Fruit fly (Drosophila melanogaster) whole organism, embryonic: ENCODE data around the gene CG33947.

Source experiments
- Asciz ChIP-seq: fragments of 200-800 bp; sonication (Bioruptor generic); optimal IDR thresholded peaks from 2 replicates; lab custom pipeline; 2017; ENCODE audit warnings: missing biosample characterization, mild to moderate bottlenecking, missing genetic modification characterization, missing genetic modification reagents
- Atf3 ChIP-seq: fragments of 200-800 bp; sonication (Bioruptor generic); optimal IDR thresholded peaks from 3 replicates; lab custom pipeline; 2016; ENCODE audit warnings: missing biosample characterization, missing genetic modification characterization
- Awh ChIP-seq: fragments of 200-800 bp; sonication (Bioruptor generic); IDR thresholded peaks from 2 replicates; pipeline ENCODE4, ENCODE4 v1.3.6; 2022; ENCODE audit warnings: missing biosample characterization, missing genetic modification characterization
- BtbVII ChIP-seq: fragments of 200-800 bp; sonication (Bioruptor generic); optimal IDR thresholded peaks from 3 replicates; lab custom pipeline; 2017; ENCODE audit warnings: missing biosample characterization, mild to moderate bottlenecking, missing genetic modification characterization
- CG10147 ChIP-seq: fragments of 200-800 bp; sonication (Bioruptor generic); optimal IDR thresholded peaks from 2 replicates; lab custom pipeline; 2019; ENCODE audit warnings: missing biosample characterization, mild to moderate bottlenecking, missing genetic modification characterization, moderate library complexity
- CG1024 ChIP-seq: fragments of 200-800 bp; sonication (Bioruptor generic); IDR thresholded peaks from 2 replicates; pipeline ENCODE4 v1.3.6; 2022; ENCODE audit warnings: missing biosample characterization, missing genetic modification characterization
- CG12155 ChIP-seq: fragments of 200-800 bp; sonication (Bioruptor generic); optimal IDR thresholded peaks from 3 replicates; lab custom pipeline; 2016; ENCODE audit warnings: missing biosample characterization, missing genetic modification characterization
- CG12769 ChIP-seq: fragments of 200-800 bp; sonication (Bioruptor generic); optimal IDR thresholded peaks from 2 replicates; lab custom pipeline; 2019; ENCODE audit warnings: missing biosample characterization, mild to moderate bottlenecking, missing genetic modification characterization, moderate library complexity
- CG13287 ChIP-seq: fragments of 200-800 bp; sonication (Bioruptor generic); IDR thresholded peaks from 2 replicates; pipeline ENCODE4 v1.3.6; 2022; ENCODE audit warnings: missing biosample characterization, missing genetic modification characterization; ENCODE audit not compliant: partially characterized antibody
- CG13624 ChIP-seq: fragments of 200-800 bp; sonication (Bioruptor generic); optimal IDR thresholded peaks from 2 replicates; lab custom pipeline; 2016; ENCODE audit warnings: missing biosample characterization, missing genetic modification characterization
- CG15269 ChIP-seq: fragments of 200-800 bp; sonication (Bioruptor generic); optimal IDR thresholded peaks from 2 replicates; lab custom pipeline; 2018; ENCODE audit warnings: missing biosample characterization, mild to moderate bottlenecking, missing genetic modification characterization, moderate library complexity
- CG1529 ChIP-seq: fragments of 200-800 bp; sonication (Bioruptor generic); optimal IDR thresholded peaks from 3 replicates; lab custom pipeline; 2018; ENCODE audit warnings: missing biosample characterization, missing genetic modification characterization
- CG17385 ChIP-seq: fragments of 200-800 bp; sonication (Bioruptor generic); optimal IDR thresholded peaks from 3 replicates; lab custom pipeline; 2018; ENCODE audit warnings: missing biosample characterization, mild to moderate bottlenecking, missing genetic modification characterization
- CG1832 ChIP-seq: fragments of 200-800 bp; sonication (Bioruptor generic); optimal IDR thresholded peaks from 2 replicates; lab custom pipeline; 2017; ENCODE audit warnings: missing biosample characterization, mild to moderate bottlenecking, missing genetic modification characterization, inconsistent platforms
- CG31224 ChIP-seq: fragments of 200-800 bp; sonication (Bioruptor generic); IDR thresholded peaks from 2 replicates; pipeline ENCODE4 v1.3.6; 2022; ENCODE audit warnings: missing biosample characterization, missing genetic modification characterization
- CG8478 ChIP-seq: fragments of >200 bp; optimal IDR thresholded peaks from 2 replicates; lab custom pipeline; 2018
- CG8944 ChIP-seq: fragments of 200-800 bp; sonication (Bioruptor generic); optimal IDR thresholded peaks from 3 replicates; lab custom pipeline; 2016; ENCODE audit warnings: missing biosample characterization, missing genetic modification characterization
- CG9727 ChIP-seq: fragments of 200-800 bp; sonication (Bioruptor generic); optimal IDR thresholded peaks from 3 replicates; lab custom pipeline; 2017; ENCODE audit warnings: missing biosample characterization, mild to moderate bottlenecking, missing genetic modification characterization
- GATAe ChIP-seq: fragments of 200-800 bp; sonication (Bioruptor generic); conservative IDR thresholded peaks from 2 replicates; pipeline ENCODE4 v1.3.6; 2022; ENCODE audit warnings: missing biosample characterization, missing genetic modification characterization
- Hr3 ChIP-seq: fragments of 200-800 bp; sonication (Bioruptor generic); optimal IDR thresholded peaks from 3 replicates; lab custom pipeline; 2016; ENCODE audit warnings: missing biosample characterization, missing genetic modification characterization
- Hsf ChIP-seq: fragments of 200-800 bp; sonication (Bioruptor generic); optimal IDR thresholded peaks from 3 replicates; lab custom pipeline; 2016; ENCODE audit warnings: missing biosample characterization, missing genetic modification characterization
- Lim3 ChIP-seq: fragments of 200-800 bp; sonication (Bioruptor generic); IDR thresholded peaks from 2 replicates; pipeline ENCODE4 v1.3.6; 2022; ENCODE audit warnings: missing biosample characterization, missing genetic modification characterization
- Mes4 ChIP-seq: fragments of 200-800 bp; sonication (Bioruptor generic); optimal IDR thresholded peaks from 2 replicates; lab custom pipeline; 2016; ENCODE audit warnings: missing biosample characterization, missing genetic modification characterization
- Myb ChIP-seq: fragments of 200-800 bp; sonication (Bioruptor generic); optimal IDR thresholded peaks from 2 replicates; lab custom pipeline; 2016; ENCODE audit warnings: missing biosample characterization, missing genetic modification characterization
- Oaz ChIP-seq: fragments of 200-800 bp; sonication (Bioruptor generic); IDR thresholded peaks from 2 replicates; pipeline ENCODE4 v1.3.6; 2022; ENCODE audit warnings: missing biosample characterization, missing genetic modification characterization
- Rx ChIP-seq: fragments of 200-800 bp; sonication (Bioruptor generic); IDR thresholded peaks from 2 replicates; pipeline ENCODE4 v1.3.6; 2022; ENCODE audit warnings: missing biosample characterization, missing genetic modification characterization
- chinmo ChIP-seq: fragments of 200-800 bp; sonication (Bioruptor generic); IDR thresholded peaks from 4 replicates; pipeline ENCODE4 v1.3.6; 2022; ENCODE audit warnings: missing biosample characterization, missing genetic modification characterization; ENCODE audit not compliant: partially characterized antibody
- chn ChIP-seq: fragments of 200-800 bp; sonication (Bioruptor generic); optimal IDR thresholded peaks from 2 replicates; lab custom pipeline; 2016; ENCODE audit warnings: missing biosample characterization, missing genetic modification characterization
- ci ChIP-seq: fragments of 200-800 bp; sonication (Bioruptor generic); IDR thresholded peaks from 3 replicates; pipeline ENCODE4 v1.3.6; 2022; ENCODE audit warnings: missing biosample characterization, missing genetic modification characterization
- corto ChIP-seq: fragments of 200-800 bp; sonication (Bioruptor generic); optimal IDR thresholded peaks from 2 replicates; lab custom pipeline; 2016; ENCODE audit warnings: missing biosample characterization, mild to moderate bottlenecking, missing genetic modification characterization, moderate library complexity
- croc ChIP-seq: fragments of 200-800 bp; sonication (Bioruptor generic); conservative IDR thresholded peaks from 3 replicates; pipeline ENCODE4 v1.3.6; 2022; ENCODE audit warnings: missing biosample characterization, missing genetic modification characterization
- danr ChIP-seq: fragments of 200-800 bp; sonication (Bioruptor generic); IDR thresholded peaks from 2 replicates; pipeline ENCODE4 v1.3.6; 2022; ENCODE audit warnings: missing biosample characterization, missing genetic modification characterization
- dati ChIP-seq: fragments of 200-800 bp; sonication (Bioruptor generic); IDR thresholded peaks from 2 replicates; pipeline ENCODE4 v1.3.6; 2022; ENCODE audit warnings: missing biosample characterization, missing genetic modification characterization
- dimm ChIP-seq: fragments of 200-800 bp; sonication (Bioruptor generic); IDR thresholded peaks from 2 replicates; pipeline ENCODE4 v1.3.6; 2022; ENCODE audit warnings: missing biosample characterization, missing genetic modification characterization
- esg ChIP-seq: fragments of 200-800 bp; sonication (Bioruptor generic); conservative IDR thresholded peaks from 2 replicates; pipeline ENCODE4 v1.3.6; 2022; ENCODE audit warnings: missing biosample characterization, missing genetic modification characterization
- gfzf ChIP-seq: fragments of 200-800 bp; sonication (Bioruptor generic); optimal IDR thresholded peaks from 2 replicates; lab custom pipeline; 2016; ENCODE audit warnings: missing biosample characterization, mild to moderate bottlenecking, missing genetic modification characterization, moderate library complexity
- grau ChIP-seq: fragments of 200-800 bp; optimal IDR thresholded peaks from 3 replicates; lab custom pipeline; 2019; ENCODE audit warnings: missing biosample characterization, mild to moderate bottlenecking, missing genetic modification characterization, moderate library complexity
- knrl ChIP-seq: fragments of 200-800 bp; sonication (Bioruptor generic); IDR thresholded peaks from 3 replicates; pipeline ENCODE4 v1.3.6; 2022; ENCODE audit warnings: missing biosample characterization, missing genetic modification characterization; ENCODE audit not compliant: partially characterized antibody
- nerfin-1 ChIP-seq: fragments of 200-800 bp; sonication (Bioruptor generic); optimal IDR thresholded peaks from 3 replicates; lab custom pipeline; 2019; ENCODE audit warnings: missing biosample characterization, mild to moderate bottlenecking, missing genetic modification characterization, moderate library complexity
- nmo ChIP-seq: fragments of 200-800 bp; sonication (Bioruptor generic); optimal IDR thresholded peaks from 2 replicates; lab custom pipeline; 2018; ENCODE audit warnings: missing biosample characterization, mild to moderate bottlenecking, missing genetic modification characterization, moderate library complexity
- org-1 ChIP-seq: fragments of 200-800 bp; sonication (Bioruptor generic); optimal IDR thresholded peaks from 2 replicates; lab custom pipeline; 2017; ENCODE audit warnings: missing biosample characterization, missing genetic modification characterization
- phol ChIP-seq: fragments of 200-800 bp; sonication (Bioruptor generic); optimal IDR thresholded peaks from 3 replicates; lab custom pipeline; 2018; ENCODE audit warnings: missing biosample characterization, mild to moderate bottlenecking, missing genetic modification characterization, moderate library complexity
- pum ChIP-seq: fragments of 200-800 bp; sonication (Bioruptor generic); optimal IDR thresholded peaks from 2 replicates; lab custom pipeline; 2016; ENCODE audit warnings: missing biosample characterization, missing genetic modification characterization
- ro ChIP-seq: fragments of 200-800 bp; sonication (Bioruptor generic); IDR thresholded peaks from 2 replicates; pipeline ENCODE4 v1.3.6; 2022; ENCODE audit warnings: missing biosample characterization, missing genetic modification characterization
- shn ChIP-seq: fragments of 200-800 bp; sonication (Bioruptor generic); optimal IDR thresholded peaks from 3 replicates; lab custom pipeline; 2016; ENCODE audit warnings: missing biosample characterization, missing genetic modification characterization
- slou ChIP-seq: fragments of 200-800 bp; sonication (Bioruptor generic); optimal IDR thresholded peaks from 3 replicates; lab custom pipeline; 2016; ENCODE audit warnings: missing biosample characterization, missing genetic modification characterization
- sna ChIP-seq: fragments of 200-800 bp; sonication (Bioruptor generic); IDR thresholded peaks from 2 replicates; pipeline ENCODE4 v1.3.6; 2022; ENCODE audit warnings: missing biosample characterization, missing genetic modification characterization; ENCODE audit not compliant: partially characterized antibody
- tll ChIP-seq, 2 experiments: fragments of 200-800 bp in 1 of 2; fragments of >200 bp in 1 of 2; sonication (Bioruptor generic) in 1 of 2; optimal IDR thresholded peaks; 2 replicates each; lab custom pipeline; 2017 to 2019; ENCODE audit warnings: missing biosample characterization in 2 of 2, missing genetic modification characterization in 2 of 2, mild to moderate bottlenecking in 1 of 2, moderate library complexity in 1 of 2
- unc-4 ChIP-seq: fragments of 200-800 bp; sonication (Bioruptor generic); IDR thresholded peaks from 2 replicates; pipeline ENCODE4 v1.3.6; 2022; ENCODE audit warnings: missing biosample characterization, missing genetic modification characterization; ENCODE audit not compliant: partially characterized antibody
- wdn ChIP-seq: fragments of 200-800 bp; sonication (Bioruptor generic); IDR thresholded peaks from 2 replicates; pipeline ENCODE4 v1.3.6; 2022; ENCODE audit warnings: missing biosample characterization, missing genetic modification characterization

Gene CG33947

dm6 chr3L:11096195-11096908, at the start of gene CG33947, which contains the start of the genes CG46439 and Iyd (continued):
- TF ChIP-seq shn (GFP tag; lab: Kevin White, UChicago) (no peak), Atf3 (GFP tag; lab: Kevin White, UChicago) (no peak), esg (no peak), Asciz (peak; percentile 9), CG1529 (GFP tag; lab: Kevin White, UChicago) (no peak), ro (GFP tag; lab: Robert Waterston, UW) (no peak), CG31224 (GFP tag; lab: Robert Waterston, UW) (no peak), slou (GFP tag; lab: Kevin White, UChicago) (no peak), nerfin-1 (tag; lab: Kevin White, UChicago) (no peak), CG1832 (GFP tag; lab: Kevin White, UChicago) (no peak), CG10147 (no peak), CG15269 (tag; lab: Kevin White, UChicago) (peak; percentile 32), phol (tag; lab: Kevin White, UChicago) (no peak), wdn (GFP tag; lab: Robert Waterston, UW) (no peak), knrl (GFP tag; lab: Robert Waterston, UW) (no peak), Hsf (GFP tag; lab: Kevin White, UChicago) (no peak), Lim3 (GFP tag; lab: Robert Waterston, UW) (no peak), pum (GFP tag; lab: Kevin White, UChicago) (no peak), Mes4 (GFP tag; lab: Kevin White, UChicago) (no peak), Awh (GFP tag; lab: Robert Waterston, UW) (no peak), BtbVII (GFP tag; lab: Kevin White, UChicago) (peak; percentile 20), Oaz (GFP tag; lab: Robert Waterston, UW) (no peak), CG12769 (tag; lab: Kevin White, UChicago) (no peak), croc (GFP tag; lab: Robert Waterston, UW) (no peak), sna (peak; percentile 54), org-1 (GFP tag; lab: Kevin White, UChicago) (no peak), GATAe (GFP tag; lab: Robert Waterston, UW) (no peak), CG1024 (no peak), dati (GFP tag; lab: Robert Waterston, UW) (no peak), CG9727 (GFP tag; lab: Kevin White, UChicago) (no peak), tll (GFP tag; optimal IDR thresholded peaks at IDR 0.05; lab: Kevin White, UChicago) (no peak), CG13287 (GFP tag; lab: Robert Waterston, UW) (peak; percentile 50), CG8478 (lab: Kevin White, UChicago) (no peak), ci (GFP tag; lab: Robert Waterston, UW) (peak; percentile 4; the same call in 1 of the 3 replicates), dimm (GFP tag; lab: Robert Waterston, UW) (no peak), chn (peak; percentile 4), CG8944 (GFP tag; lab: Kevin White, UChicago) (no peak), nmo (GFP tag; lab: Kevin White, UChicago) (no peak), danr (GFP tag; lab: Robert Waterston, UW) (no peak), CG13624 (GFP tag; lab: Kevin White, UChicago) (no peak), unc-4 (GFP tag; lab: Robert Waterston, UW) (peak; percentile 40; the same call in 1 of the 2 replicates), gfzf (GFP tag; lab: Kevin White, UChicago) (no peak), CG17385 (GFP tag; lab: Kevin White, UChicago) (peak; percentile 80), Myb (GFP tag; lab: Kevin White, UChicago) (peak; percentile 93), Hr3 (GFP tag; lab: Kevin White, UChicago) (no peak), Rx (GFP tag; lab: Robert Waterston, UW) (no peak), corto (peak; percentile 16), grau (tag; lab: Kevin White, UChicago) (peak; percentile 2), chinmo (GFP tag; lab: Robert Waterston, UW) (0 out of 4 replicates have a peak, but pooled peaks have one; percentile 76), CG12155 (GFP tag; lab: Kevin White, UChicago) (no peak)
